Worm (Caenorhabditis elegans): ENCODE data around the gene lin-33.

DNA sequence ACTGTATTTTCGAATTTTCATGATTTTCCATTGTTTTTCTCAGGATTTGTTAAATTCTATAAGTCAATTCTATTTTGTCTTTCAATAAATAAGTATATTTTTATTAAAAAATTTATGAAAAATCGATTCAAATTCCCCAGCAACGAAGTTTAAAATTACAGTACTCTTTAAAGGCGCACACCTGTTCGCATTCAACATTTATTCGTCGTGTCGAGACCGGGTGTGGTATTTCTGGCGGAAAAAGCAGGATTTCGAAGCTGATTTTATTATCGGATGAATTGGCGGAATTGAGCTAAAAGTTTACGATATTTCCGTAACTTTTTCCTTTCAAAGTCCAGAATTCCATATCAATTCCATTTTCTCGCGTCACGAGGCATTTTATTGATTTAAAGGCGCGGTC is 15.0 kb downstream of the lin-33 start:
- TF ChIP-seq mep-1 (tag; optimal IDR thresholded peaks at IDR 0.05) (no peak), lin-13 (GFP tag; optimal IDR thresholded peaks at IDR 0.05) (no peak), unc-130 (tag; optimal IDR thresholded peaks at IDR 0.05) (no peak), fkh-10 (GFP tag; optimal IDR thresholded peaks at IDR 0.05) (no peak)

Measured in whole organism, L1 larva.